Worm (Caenorhabditis elegans) whole organism, young adult: ENCODE data around the gene lin-2.

Experiments
- B0035.1 ChIP-seq: sonication (generic microtip); optimal IDR thresholded peaks from 2 replicates; lab custom pipeline; 2016; ENCODE audit warnings: missing genetic modification characterization, mild to moderate bottlenecking, missing compliant biosample characterization, missing genotype, missing genetic modification reagents
- B0336.3 ChIP-seq: fragments of 200-800 bp; sonication (Bioruptor generic); IDR thresholded peaks from 2 replicates; pipeline ENCODE4 v1.3.6; 2022; ENCODE audit warnings: missing genetic modification characterization, missing compliant biosample characterization
- F23B12.7 ChIP-seq: sonication (generic microtip); optimal IDR thresholded peaks from 2 replicates; lab custom pipeline; 2017; ENCODE audit warnings: missing genetic modification characterization, mild to moderate bottlenecking, missing compliant biosample characterization, antibody characterized with exemption, moderate library complexity; ENCODE audit not compliant: insufficient read depth
- K12H6.12 ChIP-seq: fragments of 200-800 bp; sonication (Bioruptor generic); optimal IDR thresholded peaks from 2 replicates; lab custom pipeline; 2018; ENCODE audit warnings: mild to moderate bottlenecking, missing genetic modification characterization, missing compliant biosample characterization
- T07F8.4 ChIP-seq: sonication (generic microtip); optimal IDR thresholded peaks from 2 replicates; lab custom pipeline; 2016; ENCODE audit warnings: mild to moderate bottlenecking, missing genetic modification characterization, moderate library complexity, missing compliant biosample characterization
- Y56A3A.18 ChIP-seq: fragments of 200-800 bp; sonication (Bioruptor generic); IDR thresholded peaks from 2 replicates; pipeline ENCODE4 v1.3.6; 2022; ENCODE audit warnings: missing genetic modification reagents, missing genetic modification characterization, missing compliant biosample characterization
- atf-7 ChIP-seq: sonication (generic microtip); optimal IDR thresholded peaks from 2 replicates; lab custom pipeline; 2017; ENCODE audit warnings: mild to moderate bottlenecking, missing genetic modification characterization, missing compliant biosample characterization
- attf-5 ChIP-seq: fragments of 200-800 bp; sonication (Bioruptor generic); optimal IDR thresholded peaks from 2 replicates; lab custom pipeline; 2018; ENCODE audit warnings: mild to moderate bottlenecking, missing genetic modification characterization, missing compliant biosample characterization
- attf-6 ChIP-seq: fragments of 200-800 bp; sonication (Bioruptor generic); IDR thresholded peaks from 2 replicates; pipeline ENCODE4 v1.3.6; 2022; ENCODE audit warnings: missing genetic modification reagents, missing genetic modification characterization, missing compliant biosample characterization
- bed-2 ChIP-seq: fragments of 200-800 bp; sonication (Bioruptor generic); IDR thresholded peaks from 2 replicates; pipeline ENCODE4 v1.3.6; 2022; ENCODE audit warnings: missing genetic modification reagents, missing genetic modification characterization, missing compliant biosample characterization
- cebp-1 ChIP-seq, 2 experiments: fragments of 200-800 bp in 1 of 2; sonication (Bioruptor generic) in 1 of 2; sonication (generic microtip) in 1 of 2; IDR thresholded peaks in 1 of 2; optimal IDR thresholded peaks in 1 of 2; 2 replicates each; pipeline versions ENCODE4 v1.3.6 to Lab custom; 2017 to 2022; ENCODE audit warnings: missing compliant biosample characterization in 2 of 2, missing genetic modification characterization in 2 of 2, mild to moderate bottlenecking in 1 of 2, missing genetic modification reagents in 1 of 2, moderate library complexity in 1 of 2
- ceh-27 ChIP-seq: fragments of 200-800 bp; sonication (Bioruptor generic); optimal IDR thresholded peaks from 2 replicates; lab custom pipeline; 2018; ENCODE audit warnings: mild to moderate bottlenecking, missing genetic modification characterization, moderate library complexity, missing compliant biosample characterization
- ceh-91 ChIP-seq: fragments of 200-800 bp; sonication (Bioruptor generic); IDR thresholded peaks from 2 replicates; pipeline ENCODE4 v1.3.6; 2022; ENCODE audit warnings: missing genetic modification reagents, missing genetic modification characterization, missing compliant biosample characterization
- dox-1 ChIP-seq: fragments of 200-800 bp; sonication (Bioruptor generic); IDR thresholded peaks from 2 replicates; pipeline ENCODE4 v1.3.6; 2022; ENCODE audit warnings: missing genetic modification reagents, missing genetic modification characterization, missing compliant biosample characterization
- dpl-1 ChIP-seq: fragments of 150-350 bp; optimal IDR thresholded peaks from 2 replicates; lab custom pipeline; 2014; ENCODE audit warnings: missing biosample characterization, missing genetic modification reagents, missing genetic modification characterization
- egrh-3 ChIP-seq: fragments of 200-800 bp; sonication (Bioruptor generic); IDR thresholded peaks from 2 replicates; pipeline ENCODE4 v1.3.6; 2022; ENCODE audit warnings: missing genetic modification reagents, missing genetic modification characterization, missing compliant biosample characterization
- ets-4 ChIP-seq: fragments of 200-800 bp; sonication (Bioruptor generic); optimal IDR thresholded peaks from 2 replicates; lab custom pipeline; 2018; ENCODE audit warnings: mild to moderate bottlenecking, missing genetic modification characterization, missing compliant biosample characterization
- fkh-3 ChIP-seq: sonication (generic microtip); optimal IDR thresholded peaks from 2 replicates; lab custom pipeline; 2016; ENCODE audit warnings: mild to moderate bottlenecking, missing genetic modification characterization, missing compliant biosample characterization
- gei-17 ChIP-seq: fragments of 200-800 bp; sonication (Bioruptor generic); optimal IDR thresholded peaks from 2 replicates; lab custom pipeline; 2018; ENCODE audit warnings: mild to moderate bottlenecking, missing genetic modification characterization, missing compliant biosample characterization
- hmg-1.2 ChIP-seq: fragments of 200-800 bp; sonication (Bioruptor generic); IDR thresholded peaks from 2 replicates; pipeline ENCODE4 v1.3.6; 2022; ENCODE audit warnings: missing genetic modification reagents, missing genetic modification characterization, missing compliant biosample characterization
- hmg-20 ChIP-seq: fragments of 200-800 bp; sonication (Bioruptor generic); IDR thresholded peaks from 2 replicates; pipeline ENCODE4 v1.3.6; 2022; ENCODE audit warnings: missing genetic modification reagents, missing genetic modification characterization, missing compliant biosample characterization
- hrde-1 ChIP-seq: sonication (generic microtip); optimal IDR thresholded peaks from 2 replicates; lab custom pipeline; 2016; ENCODE audit warnings: missing genetic modification characterization, mild to moderate bottlenecking, missing compliant biosample characterization, moderate library complexity, missing genotype, missing genetic modification reagents, borderline replicate concordance
- lag-1 ChIP-seq: fragments of 200-800 bp; sonication (Bioruptor generic); IDR thresholded peaks from 2 replicates; pipeline ENCODE4 v1.3.6; 2022; ENCODE audit warnings: missing genetic modification reagents, missing genetic modification characterization, missing compliant biosample characterization
- let-526 ChIP-seq: fragments of 200-800 bp; sonication (Bioruptor generic); IDR thresholded peaks from 2 replicates; pipeline ENCODE4 v1.3.6; 2022; ENCODE audit warnings: missing genetic modification reagents, missing genetic modification characterization, missing compliant biosample characterization
- let-607 ChIP-seq, 2 experiments: fragments of 200-800 bp in 1 of 2; sonication (Bioruptor generic) in 1 of 2; sonication (generic microtip) in 1 of 2; optimal IDR thresholded peaks; 2 replicates each; lab custom pipeline; 2016 to 2018; ENCODE audit warnings: mild to moderate bottlenecking in 2 of 2, missing compliant biosample characterization in 2 of 2, missing genetic modification characterization in 2 of 2, moderate library complexity in 2 of 2, missing genotype in 1 of 2
- lin-26 ChIP-seq: fragments of 200-800 bp; sonication (Bioruptor generic); IDR thresholded peaks from 2 replicates; pipeline ENCODE4 v1.3.6; 2022; ENCODE audit warnings: missing genetic modification reagents, missing genetic modification characterization, missing compliant biosample characterization
- lin-40 ChIP-seq: sonication (generic microtip); optimal IDR thresholded peaks from 2 replicates; lab custom pipeline; 2016; ENCODE audit warnings: missing genetic modification characterization, mild to moderate bottlenecking, missing compliant biosample characterization, missing genotype, missing genetic modification reagents
- madf-8 ChIP-seq: fragments of 200-800 bp; sonication (Bioruptor generic); conservative IDR thresholded peaks from 2 replicates; pipeline ENCODE4 v1.3.6; 2022; ENCODE audit warnings: missing genetic modification reagents, missing genetic modification characterization, missing compliant biosample characterization
- mcd-1 ChIP-seq: fragments of 200-800 bp; sonication (Bioruptor generic); IDR thresholded peaks from 2 replicates; pipeline ENCODE4 v1.3.6; 2022; ENCODE audit warnings: missing genetic modification reagents, missing genetic modification characterization, missing compliant biosample characterization
- mel-28 ChIP-seq: sonication (generic microtip); optimal IDR thresholded peaks from 2 replicates; lab custom pipeline; 2016; ENCODE audit warnings: borderline replicate concordance, mild to moderate bottlenecking, missing genetic modification characterization, missing compliant biosample characterization
- nfya-2 ChIP-seq: fragments of 200-800 bp; sonication (Bioruptor generic); IDR thresholded peaks from 2 replicates; pipeline ENCODE4 v1.3.6; 2022; ENCODE audit warnings: missing genetic modification reagents, missing genetic modification characterization, missing compliant biosample characterization
- nfyb-1 ChIP-seq: fragments of 200-800 bp; sonication (Bioruptor generic); IDR thresholded peaks from 2 replicates; pipeline ENCODE4 v1.3.6; 2022; ENCODE audit warnings: missing genetic modification reagents, missing genetic modification characterization, missing compliant biosample characterization
- nhr-27 ChIP-seq: fragments of 200-800 bp; sonication (Bioruptor generic); optimal IDR thresholded peaks from 2 replicates; lab custom pipeline; 2018; ENCODE audit warnings: mild to moderate bottlenecking, missing genetic modification characterization, moderate library complexity, missing compliant biosample characterization
- nhr-80 ChIP-seq: sonication (generic microtip); optimal IDR thresholded peaks from 2 replicates; lab custom pipeline; 2016; ENCODE audit warnings: missing genetic modification characterization, missing compliant biosample characterization
- rcor-1 ChIP-seq: fragments of 200-800 bp; sonication (Bioruptor generic); IDR thresholded peaks from 2 replicates; pipeline ENCODE4 v1.3.6; 2022; ENCODE audit warnings: missing genetic modification reagents, missing genetic modification characterization, missing compliant biosample characterization
- somi-1 ChIP-seq: fragments of 200-800 bp; sonication (Bioruptor generic); optimal IDR thresholded peaks from 2 replicates; lab custom pipeline; 2018; ENCODE audit warnings: mild to moderate bottlenecking, missing genetic modification characterization, missing compliant biosample characterization
- tbp1 ChIP-seq: fragments of 200-800 bp; sonication (Bioruptor generic); optimal IDR thresholded peaks from 2 replicates; lab custom pipeline; 2018; ENCODE audit warnings: mild to moderate bottlenecking, missing genetic modification characterization, missing compliant biosample characterization
- xnd-1 ChIP-seq: sonication (generic microtip); optimal IDR thresholded peaks from 2 replicates; lab custom pipeline; 2016; ENCODE audit warnings: missing genotype, missing genetic modification reagents, missing genetic modification characterization, missing compliant biosample characterization
- zfh-2 ChIP-seq: fragments of 200-800 bp; sonication (Bioruptor generic); conservative IDR thresholded peaks from 2 replicates; pipeline ENCODE4 v1.3.6; 2022; ENCODE audit warnings: missing genetic modification reagents, missing genetic modification characterization, missing compliant biosample characterization
- ztf-18 ChIP-seq: sonication (generic microtip); optimal IDR thresholded peaks from 2 replicates; lab custom pipeline; 2016; ENCODE audit warnings: missing genotype, mild to moderate bottlenecking, missing genetic modification characterization, missing compliant biosample characterization
- ztf-26 ChIP-seq: sonication (generic microtip); optimal IDR thresholded peaks from 2 replicates; lab custom pipeline; 2017; ENCODE audit warnings: missing genetic modification characterization, missing compliant biosample characterization

The lin-2 gene

ce11 chrX:12458021-12458420 lies 44.2 kb upstream of the lin-2 start (continued):
- TF ChIP-seq mcd-1 (GFP tag; lab: Robert Waterston, UW) (0 out of 2 replicates have a peak, but pooled peaks have one; percentile 56), somi-1 (GFP tag; lab: Kevin White, UChicago) (peak; percentile 8), lag-1 (GFP tag; lab: Robert Waterston, UW) (no peak), let-526 (no peak), mel-28 (tag; lab: Kevin White, UChicago) (no peak), K12H6.12 (tag; lab: Kevin White, UChicago) (peak; percentile 37), hmg-20 (GFP tag; lab: Robert Waterston, UW) (0 out of 2 replicates have a peak, but pooled peaks have one; percentile 39), bed-2 (GFP tag; lab: Robert Waterston, UW) (no peak), dpl-1 (peak; percentile 5)

- TF ChIP-seq lin-40 (peak; percentile 17), hrde-1 (tag; lab: Kevin White, UChicago) (no peak), attf-5 (GFP tag; lab: Kevin White, UChicago) (peak; percentile 33), nhr-80 (tag; lab: Kevin White, UChicago) (peak; percentile 52), tbp1 (GFP tag; lab: Kevin White, UChicago) (peak; percentile 16), cebp-1 (GFP tag; IDR thresholded peaks at IDR 0.05; lab: Robert Waterston, UW) (no peak), cebp-1 (tag; optimal IDR thresholded peaks at IDR 0.05; lab: Kevin White, UChicago) (peak; percentile 28), ztf-18 (tag; lab: Kevin White, UChicago) (peak; percentile 45), hmg-1.2 (GFP tag; lab: Robert Waterston, UW) (peak; percentile 31; the same call in 1 of the 2 replicates), ceh-91 (no peak), dox-1 (0 out of 2 replicates have a peak, but pooled peaks have one; percentile 14), mcd-1 (GFP tag; lab: Robert Waterston, UW) (peak; percentile 84), nhr-27 (tag; lab: Kevin White, UChicago) (no peak)
Measured at ce11 chrX:12454290-12454795, 40.5 kb upstream of the lin-2 start, which contains the start of the genes T18D3.9 and T18D3.1. TSS of gene T18D3.9 (minus strand) at chrX:12454457. TSS of gene T18D3.1 (plus strand) at chrX:12454745.

- TF ChIP-seq fkh-3 (tag; lab: Kevin White, UChicago): peak; percentile 12
- peak; percentile 34; the same call in 1 of the 2 replicates for TF ChIP-seq hmg-1.2 (GFP tag; lab: Robert Waterston, UW)
- peak; percentile 59; the same call in 1 of the 2 replicates for TF ChIP-seq egrh-3 (GFP tag; lab: Robert Waterston, UW)
- peak; percentile 62 for TF ChIP-seq K12H6.12 (tag; lab: Kevin White, UChicago)
- TF ChIP-seq ets-4 (GFP tag; lab: Kevin White, UChicago): peak; percentile 13
- TF ChIP-seq gei-17: peak; percentile 50
- TF ChIP-seq Y56A3A.18 (GFP tag; lab: Robert Waterston, UW): no peak
- TF ChIP-seq F23B12.7 (tag; lab: Kevin White, UChicago): peak; percentile 52
- TF ChIP-seq dox-1: peak; percentile 58
- peak; percentile 54 for TF ChIP-seq lin-40
- peak; percentile 97 for TF ChIP-seq zfh-2 (GFP tag; lab: Robert Waterston, UW)
- no peak for TF ChIP-seq madf-8
- TF ChIP-seq xnd-1: no peak
- TF ChIP-seq atf-7 (tag; lab: Kevin White, UChicago): peak; percentile 24
- TF ChIP-seq mcd-1 (GFP tag; lab: Robert Waterston, UW): peak; percentile 69
- TF ChIP-seq ceh-27: peak; percentile 61
- TF ChIP-seq rcor-1 (GFP tag; lab: Robert Waterston, UW): peak; percentile 41; the same call in 1 of the 2 replicates
- TF ChIP-seq dpl-1: no peak
- peak; percentile 58; the same call in 1 of the 2 replicates for TF ChIP-seq B0336.3 (GFP tag; lab: Robert Waterston, UW)
- no peak for TF ChIP-seq T07F8.4 (tag; lab: Kevin White, UChicago)
- TF ChIP-seq nfyb-1: peak; percentile 18; the same call in 1 of the 2 replicates
- TF ChIP-seq B0035.1 (tag; lab: Kevin White, UChicago): no peak
- TF ChIP-seq attf-6: no peak
- peak; percentile 62; the same call in 1 of the 2 replicates for TF ChIP-seq lin-26 (GFP tag; lab: Robert Waterston, UW)
- peak; percentile 44 for TF ChIP-seq nhr-80 (tag; lab: Kevin White, UChicago)
- no peak for TF ChIP-seq nfya-2 (GFP tag; lab: Robert Waterston, UW)
- 0 out of 2 replicates have a peak, but pooled peaks have one; percentile 10 for TF ChIP-seq lag-1 (GFP tag; lab: Robert Waterston, UW)
- peak; percentile 56 to 62 for TF ChIP-seq let-607 (tag; optimal IDR thresholded peaks at IDR 0.05; lab: Kevin White, UChicago)
- peak; percentile 62 for TF ChIP-seq ztf-18 (tag; lab: Kevin White, UChicago)
- peak; percentile 25 for TF ChIP-seq ztf-26 (tag; lab: Kevin White, UChicago)
Measured at ce11 chrX:12452143-12452570, 38.3 kb upstream of the lin-2 start.
